Fruit fly (Drosophila melanogaster) Kc167 (cell line): ENCODE data around the gene Mesh1.

Experiments
- Myc ChIP-seq: fragments of >200 bp; optimal IDR thresholded peaks from 2 replicates; lab custom pipeline; 2017; ENCODE audit warnings: missing external identifiers
- Sin3A ChIP-seq: fragments of >200 bp; optimal IDR thresholded peaks from 2 replicates; lab custom pipeline; 2018; ENCODE audit warnings: missing external identifiers
- h ChIP-seq: fragments of >200 bp; optimal IDR thresholded peaks from 3 replicates; lab custom pipeline; 2018; ENCODE audit warnings: missing external identifiers
- insv ChIP-seq: fragments of >200 bp; optimal IDR thresholded peaks from 3 replicates; lab custom pipeline; 2018; ENCODE audit warnings: missing external identifiers
- psq ChIP-seq: fragments of >200 bp; optimal IDR thresholded peaks from 2 replicates; lab custom pipeline; 2017; ENCODE audit warnings: missing external identifiers
- ttk ChIP-seq: sonication (Bioruptor generic); optimal IDR thresholded peaks from 2 replicates; lab custom pipeline; 2017; ENCODE audit warnings: missing external identifiers

Gene Mesh1

dm6 chr3R:29202418-29202817, at the start of gene Mesh1:
Mesh1 (minus strand) TSS chr3R:29202525.
- no peak for TF ChIP-seq insv (lab: Kevin White, UChicago)
- no peak for TF ChIP-seq ttk (lab: Kevin White, UChicago)
- no peak for TF ChIP-seq psq (lab: Kevin White, UChicago)
- TF ChIP-seq Myc = no peak
- TF ChIP-seq h (lab: Kevin White, UChicago) = no peak
- no peak for TF ChIP-seq Sin3A

dm6 chr3R:29251418-29251817, 49.1 kb upstream of the Mesh1 start:
- TF ChIP-seq psq (lab: Kevin White, UChicago) (no peak), Myc (no peak), h (lab: Kevin White, UChicago) (no peak), Sin3A (no peak), ttk (lab: Kevin White, UChicago) (no peak), insv (lab: Kevin White, UChicago) (no peak)

DNA sequence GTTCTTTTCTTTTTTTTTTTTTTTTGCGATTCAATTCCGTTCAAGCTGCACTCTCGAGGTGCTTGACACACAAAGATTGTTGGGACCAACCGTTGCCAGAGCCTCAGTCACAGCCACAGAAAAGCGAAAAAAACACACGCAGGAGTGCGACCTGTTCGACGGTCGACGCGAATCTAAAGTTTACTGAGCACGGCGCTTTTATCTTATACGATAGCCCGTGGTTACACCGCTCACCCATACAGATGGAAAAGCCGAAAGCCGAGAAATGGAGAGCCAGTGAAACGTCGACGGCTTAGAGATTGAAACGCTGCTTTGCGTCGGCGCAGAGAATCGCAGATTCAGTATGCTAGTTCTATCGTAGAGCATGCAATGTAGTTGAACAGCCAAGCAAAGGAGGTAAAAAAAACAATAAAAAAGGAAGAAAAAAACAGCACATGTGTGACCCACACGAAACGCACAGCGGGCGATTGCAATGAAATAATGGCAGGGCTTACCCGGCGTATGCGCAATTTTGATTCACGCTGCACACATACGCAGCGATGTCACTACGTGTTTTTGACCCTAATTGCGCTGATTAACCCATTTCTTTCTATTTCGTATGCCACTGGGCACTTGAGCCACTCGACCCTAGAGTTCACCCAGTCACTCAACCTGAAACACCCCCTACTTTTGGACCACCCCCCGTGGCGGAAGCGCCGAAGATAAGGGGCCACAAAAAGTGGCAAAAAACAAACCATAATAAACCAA, 48.1 kb upstream of the Mesh1 start, which contains the start of gene SP1029:
Gene SP1029, minus strand, starts transcription at position 180 of the 747 bp plus-strand sequence.
- TF ChIP-seq insv (lab: Kevin White, UChicago) = no peak

dm6 chr3R:29244727-29245126, 42.4 kb upstream of the Mesh1 start, which contains the start of gene CG31445:
CG31445 (minus strand) TSS chr3R:29244827.
- TF ChIP-seq psq (lab: Kevin White, UChicago) (no peak), h (lab: Kevin White, UChicago) (no peak), Sin3A (no peak), Myc (no peak)

- no peak for TF ChIP-seq psq (lab: Kevin White, UChicago)
Measured at dm6 chr3R:29238623-29239022, 36.3 kb upstream of the Mesh1 start, which contains the start of gene CG11951. CG11951 (minus strand) TSS chr3R:29238723.

- TF ChIP-seq psq (lab: Kevin White, UChicago) (no peak), Sin3A (no peak), h (lab: Kevin White, UChicago) (no peak), Myc (no peak), ttk (lab: Kevin White, UChicago) (no peak), insv (lab: Kevin White, UChicago) (no peak)
Measured at dm6 chr3R:29230552-29231102, 28.3 kb upstream of the Mesh1 start.

- TF ChIP-seq h (lab: Kevin White, UChicago) (no peak), Myc (no peak), ttk (lab: Kevin White, UChicago) (peak; percentile 80)
Measured at dm6 chr3R:29229958-29230357, 27.6 kb upstream of the Mesh1 start.

DNA sequence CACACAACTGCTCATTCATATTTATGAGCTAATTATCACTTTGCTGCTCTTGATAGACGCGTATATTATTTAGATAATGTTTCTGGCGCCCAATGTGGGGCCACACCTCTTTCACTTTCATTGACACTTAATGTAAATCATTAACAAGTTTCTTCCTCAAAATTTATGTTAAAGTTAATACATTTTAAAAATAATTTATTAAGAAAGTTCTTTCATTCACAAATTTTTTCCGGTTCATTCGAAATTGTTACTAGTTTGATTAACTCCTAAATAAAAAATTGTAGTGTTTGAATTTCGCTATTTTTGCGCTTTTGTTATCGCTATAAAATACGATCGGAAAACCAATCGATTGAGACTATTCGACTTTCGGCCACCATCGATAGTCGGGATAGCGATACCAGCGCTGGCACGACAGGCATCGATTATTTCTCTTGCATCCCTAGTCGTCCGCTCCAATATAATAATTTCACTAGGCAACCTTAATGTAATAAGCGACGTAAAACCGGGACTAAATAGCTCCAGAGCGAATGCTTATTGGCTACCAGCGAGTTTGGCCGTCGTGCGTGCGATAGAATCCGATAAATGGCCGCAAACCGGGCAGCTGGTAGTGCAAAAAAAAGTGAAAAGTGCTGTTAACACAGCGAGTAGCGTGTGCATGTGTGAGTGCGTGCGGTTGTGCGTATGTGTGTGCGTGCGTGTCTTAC, 26.6 kb upstream of the Mesh1 start, which contains the start of gene Usp1:
Gene Usp1, plus strand, starts transcription at position 417 of the 704 bp plus-strand sequence.
- TF ChIP-seq psq (lab: Kevin White, UChicago) (peak; percentile 60), Myc (no peak)

- TF ChIP-seq psq (lab: Kevin White, UChicago) (no peak), h (lab: Kevin White, UChicago) (no peak), Sin3A (no peak)
Measured at dm6 chr3R:29227675-29228211, 25.4 kb upstream of the Mesh1 start, which contains the start of gene CG14507. CG14507 (minus strand) TSS chr3R:29227725.

- TF ChIP-seq h (lab: Kevin White, UChicago) (no peak), psq (lab: Kevin White, UChicago) (no peak), Myc (no peak), Sin3A (no peak), insv (lab: Kevin White, UChicago) (no peak), ttk (lab: Kevin White, UChicago) (no peak)
Measured at dm6 chr3R:29222891-29223842, 20.8 kb upstream of the Mesh1 start, which contains the start of the genes Cisd2 and Brd8. Cisd2 (minus strand) TSS chr3R:29223428. Brd8 (plus strand) TSS chr3R:29223485.

DNA sequence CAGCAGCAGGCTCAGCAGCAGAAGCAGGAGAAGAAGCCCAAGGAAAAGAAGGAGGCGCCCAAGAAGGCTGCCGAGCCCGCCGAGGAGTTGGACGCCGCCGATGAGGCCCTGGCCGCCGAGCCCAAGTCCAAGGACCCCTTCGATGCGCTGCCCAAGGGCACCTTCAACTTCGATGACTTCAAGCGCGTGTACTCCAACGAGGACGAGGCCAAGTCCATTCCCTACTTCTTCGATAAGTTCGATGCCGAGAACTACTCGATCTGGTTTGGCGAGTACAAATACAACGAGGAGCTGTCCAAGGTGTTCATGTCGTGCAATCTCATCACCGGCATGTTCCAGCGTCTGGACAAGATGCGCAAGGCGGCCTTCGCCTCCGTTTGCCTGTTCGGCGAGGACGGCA, 18.8 kb upstream of the Mesh1 start:
- no peak for TF ChIP-seq insv (lab: Kevin White, UChicago)
- TF ChIP-seq ttk (lab: Kevin White, UChicago) = peak; percentile 96

- TF ChIP-seq ttk (lab: Kevin White, UChicago) (no peak), h (lab: Kevin White, UChicago) (no peak), insv (lab: Kevin White, UChicago) (no peak), psq (lab: Kevin White, UChicago) (no peak), Myc (no peak), Sin3A (no peak)
Measured at dm6 chr3R:29220585-29220984, 18.3 kb upstream of the Mesh1 start.
